Fruit fly (Drosophila melanogaster) Kc167 (cell line): ENCODE data around the gene CG43342.

Source experiments
- Myc ChIP-seq: fragments of >200 bp; optimal IDR thresholded peaks from 2 replicates; lab custom pipeline; 2017; ENCODE audit warnings: missing external identifiers
- Sin3A ChIP-seq: fragments of >200 bp; optimal IDR thresholded peaks from 2 replicates; lab custom pipeline; 2018; ENCODE audit warnings: missing external identifiers
- h ChIP-seq: fragments of >200 bp; optimal IDR thresholded peaks from 3 replicates; lab custom pipeline; 2018; ENCODE audit warnings: missing external identifiers
- insv ChIP-seq: fragments of >200 bp; optimal IDR thresholded peaks from 3 replicates; lab custom pipeline; 2018; ENCODE audit warnings: missing external identifiers
- psq ChIP-seq: fragments of >200 bp; optimal IDR thresholded peaks from 2 replicates; lab custom pipeline; 2017; ENCODE audit warnings: missing external identifiers
- ttk ChIP-seq: sonication (Bioruptor generic); optimal IDR thresholded peaks from 2 replicates; lab custom pipeline; 2017; ENCODE audit warnings: missing external identifiers

The CG43342 gene

DNA sequence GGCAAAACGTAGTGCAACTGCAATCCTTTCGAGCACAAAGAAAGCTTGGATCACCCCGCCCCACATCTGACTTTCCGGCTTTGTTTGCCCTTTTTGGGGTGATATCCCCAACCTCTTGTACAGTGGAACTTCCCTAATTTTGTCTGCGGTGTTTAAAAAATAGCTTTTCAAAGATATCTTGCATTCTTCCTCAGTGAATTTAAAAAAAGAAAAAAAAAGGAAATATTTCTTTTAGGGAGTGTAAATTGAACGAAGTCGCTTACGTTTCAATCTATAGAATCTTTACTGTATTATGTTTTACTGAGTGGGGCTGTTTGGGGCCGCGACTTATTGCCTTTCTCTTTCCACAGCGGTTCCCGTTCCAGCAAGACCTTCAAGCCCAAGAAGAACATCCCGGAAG, 40.5 kb downstream of the CG43342 start:
- TF ChIP-seq psq (lab: Kevin White, UChicago) (no peak), Sin3A (lab: Kevin White, UChicago) (no peak), Myc (lab: Kevin White, UChicago) (no peak), ttk (no peak), insv (lab: Kevin White, UChicago) (no peak), h (lab: Kevin White, UChicago) (no peak)

DNA sequence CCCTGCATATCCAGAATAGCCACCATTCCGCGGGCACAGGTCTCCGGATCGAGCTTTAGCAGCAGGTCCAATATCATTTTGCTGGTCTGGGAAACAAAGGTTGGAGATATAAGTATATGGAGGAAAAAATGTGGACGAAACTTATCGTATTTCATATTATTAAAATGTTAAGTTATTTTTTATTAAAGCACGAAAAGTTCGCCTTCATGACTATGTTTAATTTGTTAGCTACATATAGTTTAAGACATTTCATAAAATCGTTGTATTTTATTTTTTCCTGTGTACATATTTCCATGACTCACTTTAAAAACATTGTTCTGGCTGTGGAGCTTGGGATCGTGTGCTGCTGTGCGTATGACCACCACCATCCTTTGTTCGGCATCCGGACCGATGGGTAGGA, 42.9 kb downstream of the CG43342 start:
- no peak for TF ChIP-seq insv (lab: Kevin White, UChicago)
- TF ChIP-seq Sin3A (lab: Kevin White, UChicago): no peak
- no peak for TF ChIP-seq ttk
- no peak for TF ChIP-seq Myc (lab: Kevin White, UChicago)
- no peak for TF ChIP-seq h (lab: Kevin White, UChicago)
- TF ChIP-seq psq (lab: Kevin White, UChicago): no peak

DNA sequence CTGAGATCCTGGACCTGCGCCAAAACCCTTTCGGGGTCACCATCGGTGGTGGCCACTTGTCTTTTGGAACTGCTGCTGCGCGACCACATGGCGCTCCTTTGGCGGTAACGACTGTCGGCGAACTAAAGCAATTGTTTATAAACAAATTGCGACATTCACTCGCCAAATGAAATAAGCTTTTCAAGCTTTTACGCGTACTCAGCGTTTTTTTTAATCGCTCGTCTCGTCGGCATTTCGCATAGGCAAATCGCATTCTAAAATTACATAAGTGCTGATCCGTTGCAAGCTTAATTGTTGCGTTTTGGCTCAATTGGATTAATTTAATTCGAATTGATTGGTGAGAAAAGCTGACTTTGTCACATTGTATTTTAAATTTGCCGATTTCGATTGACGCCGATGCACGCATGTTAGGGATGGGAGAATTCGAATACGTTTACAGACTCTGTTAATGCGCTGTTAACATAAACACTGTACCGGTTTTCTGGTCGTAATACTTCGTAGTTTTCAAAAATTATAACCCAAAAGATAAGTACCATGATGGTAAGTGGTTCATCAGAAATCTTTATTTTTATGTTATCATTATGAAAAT, 43.6 kb downstream of the CG43342 start, which contains the start of gene pinta:
TSS of gene pinta (minus strand) at position 328 of the 589 bp plus-strand sequence.
- TF ChIP-seq h (lab: Kevin White, UChicago) (no peak), Sin3A (lab: Kevin White, UChicago) (no peak), Myc (lab: Kevin White, UChicago) (no peak), insv (lab: Kevin White, UChicago) (no peak), ttk (no peak), psq (lab: Kevin White, UChicago) (no peak)
